Worm (Caenorhabditis elegans) whole organism, early embryonic: ENCODE results near the gene jun-1.

Experiments used
- B0310.2 ChIP-seq: sonication (generic microtip); optimal IDR thresholded peaks from 2 replicates; lab custom pipeline; 2016; ENCODE audit warnings: mild to moderate bottlenecking, missing genetic modification characterization, missing compliant biosample characterization
- F13C5.2 ChIP-seq: sonication (generic microtip); optimal IDR thresholded peaks from 2 replicates; lab custom pipeline; 2017; ENCODE audit warnings: mild to moderate bottlenecking, missing genetic modification characterization, inconsistent platforms, missing compliant biosample characterization
- aly-1 ChIP-seq: sonication (generic microtip); optimal IDR thresholded peaks from 2 replicates; lab custom pipeline; 2016; ENCODE audit warnings: missing genetic modification characterization, missing compliant biosample characterization
- ama-1 ChIP-seq: fragments of 150-350 bp; optimal IDR thresholded peaks from 2 replicates; lab custom pipeline; 2014
- ceh-13 ChIP-seq: fragments of 200-800 bp; sonication (Bioruptor generic); optimal IDR thresholded peaks from 2 replicates; lab custom pipeline; 2018; ENCODE audit warnings: mild to moderate bottlenecking, missing genetic modification characterization, missing compliant biosample characterization
- ceh-36 ChIP-seq: sonication (generic microtip); optimal IDR thresholded peaks from 2 replicates; lab custom pipeline; 2016; ENCODE audit warnings: missing genetic modification characterization, inconsistent platforms, missing compliant biosample characterization
- ets-7 ChIP-seq: sonication (generic microtip); optimal IDR thresholded peaks from 2 replicates; lab custom pipeline; 2016; ENCODE audit warnings: missing genotype, missing genetic modification characterization, missing compliant biosample characterization
- flt-1 ChIP-seq: fragments of 200-800 bp; sonication (Bioruptor generic); IDR thresholded peaks from 2 replicates; pipeline ENCODE4 v1.3.6; 2022; ENCODE audit warnings: missing genetic modification characterization, missing compliant biosample characterization
- hmbx-1 ChIP-seq: sonication (generic microtip); optimal IDR thresholded peaks from 2 replicates; lab custom pipeline; 2016; ENCODE audit warnings: mild to moderate bottlenecking, missing genetic modification characterization, missing compliant biosample characterization
- hmg-4 ChIP-seq: fragments of 200-800 bp; sonication (Bioruptor generic); optimal IDR thresholded peaks from 2 replicates; lab custom pipeline; 2018; ENCODE audit warnings: mild to moderate bottlenecking, missing genetic modification characterization, missing compliant biosample characterization
- hnd-1 ChIP-seq: sonication (generic microtip); optimal IDR thresholded peaks from 2 replicates; lab custom pipeline; 2016; ENCODE audit warnings: missing genetic modification characterization, missing compliant biosample characterization
- pes-1 ChIP-seq: fragments of 200-800 bp; sonication (Bioruptor generic); IDR thresholded peaks from 2 replicates; pipeline ENCODE4 v1.3.6; 2022; ENCODE audit warnings: missing genetic modification reagents, missing genetic modification characterization, missing compliant biosample characterization
- scrt-1 ChIP-seq: fragments of 200-800 bp; sonication (Bioruptor generic); IDR thresholded peaks from 2 replicates; pipeline ENCODE4 v1.3.6; 2022; ENCODE audit warnings: missing genetic modification characterization, missing compliant biosample characterization
- sea-1 ChIP-seq: fragments of 200-800 bp; sonication (Bioruptor generic); conservative IDR thresholded peaks from 2 replicates; pipeline ENCODE4 v1.3.6; 2022; ENCODE audit warnings: missing genetic modification characterization, missing compliant biosample characterization
- tbx-11 ChIP-seq: fragments of 200-800 bp; sonication (Bioruptor generic); IDR thresholded peaks from 2 replicates; pipeline ENCODE4 v1.3.6; 2022; ENCODE audit warnings: missing genetic modification characterization, missing compliant biosample characterization
- tbx-37 ChIP-seq: fragments of 200-800 bp; sonication (Bioruptor generic); conservative IDR thresholded peaks from 2 replicates; pipeline ENCODE4 v1.3.6; 2022; ENCODE audit warnings: missing genetic modification reagents, missing genetic modification characterization, missing compliant biosample characterization
- tra-4 ChIP-seq: sonication (generic microtip); optimal IDR thresholded peaks from 2 replicates; lab custom pipeline; 2017; ENCODE audit warnings: missing genetic modification characterization, missing compliant biosample characterization

jun-1 gene

DNA sequence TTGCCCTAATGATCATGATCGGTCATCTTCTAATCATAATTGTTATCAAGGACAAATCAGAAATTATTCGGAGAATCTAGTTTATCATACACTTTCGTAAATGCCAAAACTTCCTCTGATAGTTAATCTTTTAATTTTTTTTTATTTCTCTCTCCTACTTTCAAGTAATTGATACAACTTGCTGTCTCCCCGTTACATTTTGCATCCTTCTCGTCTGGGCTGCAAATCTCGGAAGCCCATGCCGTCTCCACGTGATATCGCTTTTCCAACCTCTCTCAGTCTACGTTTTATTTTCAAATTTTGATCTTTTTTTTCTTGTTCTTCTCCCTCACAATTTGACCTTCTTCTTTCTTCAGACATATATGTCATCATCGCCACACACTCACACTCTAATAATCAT lies 48.1 kb downstream of the jun-1 start, which contains the start of gene rhy-1:
TSS of gene rhy-1 (plus strand) at position 357 of the 400 bp plus-strand sequence.
- TF ChIP-seq hnd-1 (tag; lab: Kevin White, UChicago) = no peak
- no peak for TF ChIP-seq ama-1 (lab: Kevin White, UChicago)
- TF ChIP-seq scrt-1 = no peak
- no peak for TF ChIP-seq flt-1 (GFP tag; lab: Robert Waterston, UW)
- no peak for TF ChIP-seq aly-1 (tag; lab: Kevin White, UChicago)

DNA sequence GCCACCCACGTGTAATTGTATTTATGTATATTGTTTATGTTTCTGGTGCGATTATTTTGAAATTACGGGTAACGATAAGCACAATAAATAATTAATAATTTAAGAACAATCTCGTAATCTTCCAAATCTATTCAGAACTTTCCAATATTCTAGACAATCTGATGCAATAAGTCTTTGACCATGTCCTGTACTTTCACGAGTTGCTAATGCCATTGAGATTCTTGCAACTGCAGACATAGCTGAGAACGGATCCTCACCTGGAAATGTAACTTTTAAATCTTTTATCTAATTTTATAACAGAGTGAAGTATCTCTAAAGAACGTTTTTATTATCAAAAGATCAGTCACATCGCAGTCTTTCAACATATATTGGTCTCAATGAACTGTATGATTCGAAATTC lies 50.4 kb downstream of the jun-1 start:
- TF ChIP-seq ama-1 (lab: Kevin White, UChicago) (peak; percentile 26), aly-1 (tag; lab: Kevin White, UChicago) (no peak)

DNA sequence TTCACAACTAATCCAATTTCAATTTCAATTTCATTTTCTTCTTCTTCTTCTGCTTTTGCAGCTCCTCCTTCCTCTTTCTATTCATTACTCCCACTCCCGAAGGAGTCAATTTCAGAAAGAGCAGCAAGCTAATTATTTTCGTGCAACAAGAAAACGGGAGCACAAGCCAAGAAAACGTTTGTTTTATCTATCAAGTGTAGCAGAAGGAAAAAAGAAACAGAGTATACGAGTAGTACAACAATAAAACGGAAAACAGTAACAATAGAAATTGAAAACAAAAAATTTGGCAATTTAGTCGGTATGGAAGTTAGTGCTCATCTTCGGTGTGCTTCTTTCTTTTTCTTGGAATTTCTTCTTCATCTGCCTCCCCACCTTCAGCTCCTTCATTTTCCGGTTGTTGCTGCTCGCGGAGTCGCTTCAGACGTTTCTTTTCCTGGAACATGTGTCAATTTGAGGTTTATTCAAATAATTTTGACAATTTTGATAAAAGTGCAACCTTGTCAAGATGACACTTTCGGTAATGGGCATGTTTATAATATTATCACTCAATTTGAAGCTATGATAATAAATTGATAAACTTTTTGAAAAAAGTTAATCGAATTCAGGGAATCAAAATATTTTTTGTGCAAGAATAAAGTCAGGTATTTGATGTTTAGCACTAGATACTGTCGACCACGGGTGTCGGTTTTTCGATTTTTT lies 53.0 kb downstream of the jun-1 start, which contains the start of gene W07A12.8:
TSS of gene W07A12.8 (minus strand) at position 51 of the 699 bp plus-strand sequence.
- TF ChIP-seq ama-1 (lab: Kevin White, UChicago) (no peak), ceh-36 (no peak), sea-1 (GFP tag; lab: Robert Waterston, UW) (no peak), ets-7 (no peak), pes-1 (no peak), tbx-11 (GFP tag; lab: Robert Waterston, UW) (no peak)

DNA sequence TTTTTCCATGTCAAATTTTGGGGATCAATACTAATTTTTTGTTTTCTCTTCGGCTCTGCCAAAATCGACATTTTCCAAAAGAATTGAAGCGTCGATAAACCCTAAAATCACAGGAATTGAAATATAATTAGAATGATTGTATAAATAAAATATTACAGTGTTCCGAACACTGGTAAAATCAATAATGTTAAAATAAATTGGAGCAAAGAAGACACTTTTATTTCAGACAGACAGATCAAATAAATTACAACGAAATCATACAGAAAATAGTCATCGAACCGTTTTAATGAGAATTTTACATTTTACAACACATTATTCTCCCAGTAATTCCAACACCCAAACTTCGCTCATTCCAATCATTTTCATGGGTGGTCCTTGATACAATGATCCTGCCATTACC lies 54.8 kb downstream of the jun-1 start, which contains the start of gene T23G7.3:
TSS of gene T23G7.3 (minus strand) at position 101 of the 400 bp plus-strand sequence.
- TF ChIP-seq F13C5.2 (tag; lab: Kevin White, UChicago) (no peak), hmg-4 (GFP tag; lab: Kevin White, UChicago) (no peak), ama-1 (lab: Kevin White, UChicago) (no peak), tra-4 (tag; lab: Kevin White, UChicago) (no peak), hmbx-1 (tag; lab: Kevin White, UChicago) (no peak), ets-7 (no peak), B0310.2 (tag; lab: Kevin White, UChicago) (no peak), aly-1 (tag; lab: Kevin White, UChicago) (no peak), tbx-37 (no peak), tbx-11 (GFP tag; lab: Robert Waterston, UW) (no peak)

DNA sequence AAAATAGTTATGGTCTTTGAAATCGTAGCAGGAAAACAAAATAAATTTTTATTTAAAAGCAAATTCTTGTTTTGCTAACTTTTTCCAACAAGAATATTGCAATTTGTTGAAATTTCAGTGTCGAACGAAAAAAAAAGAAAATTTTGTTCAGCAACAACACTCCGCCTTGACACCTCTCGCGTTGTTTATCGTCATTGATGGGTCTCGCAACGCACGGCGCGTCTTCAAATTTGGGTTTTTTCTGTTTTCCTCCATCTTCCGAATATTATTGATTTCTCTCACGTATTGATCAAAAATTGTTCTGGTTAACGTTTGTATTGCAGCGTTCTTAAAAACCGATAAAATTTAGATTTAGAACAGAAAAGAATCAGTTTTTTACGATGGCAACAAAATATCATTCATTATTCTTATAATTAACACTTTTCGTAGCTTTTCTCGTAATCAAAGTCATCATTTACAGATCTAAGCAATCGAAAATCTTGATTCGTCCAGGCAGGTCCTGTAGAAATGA lies 56.5 kb downstream of the jun-1 start, which contains the start of gene dpl-1:
TSS of gene dpl-1 (plus strand) at position 461 of the 511 bp plus-strand sequence.
- TF ChIP-seq tbx-11 (GFP tag; lab: Robert Waterston, UW) (no peak), F13C5.2 (tag; lab: Kevin White, UChicago) (no peak), ama-1 (lab: Kevin White, UChicago) (no peak), hnd-1 (tag; lab: Kevin White, UChicago) (no peak), hmg-4 (GFP tag; lab: Kevin White, UChicago) (no peak), ceh-13 (GFP tag; lab: Kevin White, UChicago) (no peak), scrt-1 (no peak), tbx-37 (no peak), tra-4 (tag; lab: Kevin White, UChicago) (no peak), flt-1 (GFP tag; lab: Robert Waterston, UW) (no peak), pes-1 (no peak), ets-7 (no peak), hmbx-1 (tag; lab: Kevin White, UChicago) (no peak), sea-1 (GFP tag; lab: Robert Waterston, UW) (no peak), aly-1 (tag; lab: Kevin White, UChicago) (no peak), ceh-36 (no peak)

DNA sequence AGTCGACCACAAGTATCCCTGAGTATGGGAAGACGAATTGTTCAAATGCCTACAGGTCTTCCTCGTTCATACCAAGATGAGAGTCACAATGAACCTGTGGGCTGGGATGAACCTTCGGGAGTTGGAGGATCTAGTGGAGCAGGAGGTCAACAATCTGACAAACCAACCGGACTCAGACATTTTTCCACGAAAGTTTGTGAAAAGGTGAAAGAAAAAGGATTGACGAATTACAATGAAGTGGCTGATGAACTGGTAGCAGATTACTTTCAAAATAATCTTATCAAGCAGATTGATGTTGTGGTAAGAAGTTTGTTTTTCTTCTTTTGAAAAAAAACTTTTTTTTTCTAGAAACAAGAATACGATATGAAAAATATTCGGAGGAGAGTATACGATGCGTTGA lies 57.1 kb downstream of the jun-1 start:
- TF ChIP-seq ets-7 (no peak), ceh-13 (GFP tag; lab: Kevin White, UChicago) (no peak), scrt-1 (no peak), tra-4 (tag; lab: Kevin White, UChicago) (no peak), pes-1 (no peak), ama-1 (lab: Kevin White, UChicago) (no peak), tbx-37 (no peak)

DNA sequence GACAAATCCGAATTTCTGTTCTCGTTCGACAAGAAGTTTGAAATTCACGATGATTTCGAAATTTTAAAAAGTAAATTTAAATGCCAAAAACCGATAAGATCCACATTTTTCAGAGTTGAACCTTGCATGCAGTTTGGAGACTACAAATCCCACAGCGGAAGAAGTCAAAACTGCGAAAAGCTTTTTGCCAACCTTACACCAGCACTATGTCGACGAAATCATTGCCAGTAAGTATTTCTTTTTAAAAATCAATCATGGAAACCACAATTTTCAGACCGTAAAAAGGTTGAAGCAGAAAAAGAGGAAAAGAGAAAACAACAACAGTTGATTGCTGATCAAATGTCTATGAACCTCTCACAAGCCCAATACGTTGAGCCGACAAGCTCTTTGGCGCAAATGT lies 57.9 kb downstream of the jun-1 start:
- TF ChIP-seq F13C5.2 (tag; lab: Kevin White, UChicago) (no peak), B0310.2 (tag; lab: Kevin White, UChicago) (no peak), hnd-1 (tag; lab: Kevin White, UChicago) (no peak), tbx-37 (no peak), sea-1 (GFP tag; lab: Robert Waterston, UW) (no peak), tbx-11 (GFP tag; lab: Robert Waterston, UW) (no peak), tra-4 (tag; lab: Kevin White, UChicago) (no peak), pes-1 (no peak), ets-7 (no peak), ama-1 (lab: Kevin White, UChicago) (no peak), ceh-13 (GFP tag; lab: Kevin White, UChicago) (no peak), hmbx-1 (tag; lab: Kevin White, UChicago) (no peak), hmg-4 (GFP tag; lab: Kevin White, UChicago) (no peak), ceh-36 (no peak), scrt-1 (no peak), aly-1 (tag; lab: Kevin White, UChicago) (no peak), flt-1 (GFP tag; lab: Robert Waterston, UW) (no peak)
